Worm (Caenorhabditis elegans): ENCODE data around the gene T20D4.12.

DNA sequence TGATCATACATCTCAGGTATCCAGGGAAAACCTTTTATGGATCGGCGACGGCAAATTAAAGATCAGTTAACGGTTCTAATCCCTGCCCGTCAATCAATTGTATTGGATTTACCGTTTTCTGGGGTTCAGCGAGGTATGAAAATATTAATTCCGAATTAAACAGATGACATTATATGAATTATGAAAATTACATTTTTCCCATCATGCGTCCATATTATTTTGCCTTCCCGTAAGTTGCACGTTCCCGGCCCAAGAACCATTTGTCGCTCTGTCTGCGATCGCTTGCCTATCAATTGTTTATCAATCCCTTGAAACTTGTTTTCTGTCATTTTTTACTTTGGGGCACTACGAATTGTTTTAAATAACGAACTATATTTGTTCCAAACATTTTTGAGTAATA is 35.2 kb upstream of the T20D4.12 start:
- TF ChIP-seq unc-39 (tag; optimal IDR thresholded peaks at IDR 0.05) = no peak
- TF ChIP-seq nhr-28 (tag; optimal IDR thresholded peaks at IDR 0.05) = no peak
- no peak for TF ChIP-seq ama-1 (optimal IDR thresholded peaks at IDR 0.05)
- TF ChIP-seq zag-1 (tag; optimal IDR thresholded peaks at IDR 0.05) = no peak
- no peak for TF ChIP-seq fkh-10 (GFP tag; optimal IDR thresholded peaks at IDR 0.05)
- no peak for TF ChIP-seq nhr-25 (tag; optimal IDR thresholded peaks at IDR 0.05)
- no peak for TF ChIP-seq ceh-82 (tag; optimal IDR thresholded peaks at IDR 0.05)
- TF ChIP-seq eor-1 (tag; optimal IDR thresholded peaks at IDR 0.05) = no peak
- no peak for TF ChIP-seq skn-1 (tag; optimal IDR thresholded peaks at IDR 0.05)
- TF ChIP-seq nhr-77 (tag; optimal IDR thresholded peaks at IDR 0.05) = no peak
- TF ChIP-seq pqm-1 (tag; optimal IDR thresholded peaks at IDR 0.05) = no peak
